Fruit fly (Drosophila melanogaster) whole organism, prepupa: Measurements from ENCODE around the gene gd.
A peak's percentile ranks its signal among the peaks of the same experiment; 100 is the strongest.

ENCODE experiments used
- Blimp-1 ChIP-seq: fragments of 200-800 bp; sonication (Bioruptor generic); optimal IDR thresholded peaks from 3 replicates; lab custom pipeline; 2017; ENCODE audit warnings: missing biosample characterization, missing genetic modification characterization, mild to moderate bottlenecking, moderate library complexity, missing genetic modification reagents
- CG10631 ChIP-seq: fragments of 200-800 bp; sonication (Bioruptor generic); optimal IDR thresholded peaks from 2 replicates; lab custom pipeline; 2016; ENCODE audit warnings: missing biosample characterization, missing genetic modification characterization
- CG11294 ChIP-seq: fragments of 200-800 bp; sonication (Bioruptor generic); IDR thresholded peaks from 2 replicates; pipeline ENCODE4 v1.3.6; 2022; ENCODE audit warnings: missing biosample characterization, missing genetic modification characterization
- CG11902 ChIP-seq: fragments of 200-800 bp; sonication (Bioruptor generic); optimal IDR thresholded peaks from 3 replicates; lab custom pipeline; 2016; ENCODE audit warnings: missing biosample characterization, missing genetic modification characterization
- CG15336 ChIP-seq: fragments of 200-800 bp; sonication (Bioruptor generic); IDR thresholded peaks from 2 replicates; pipeline ENCODE4 v1.3.6; 2022; ENCODE audit warnings: missing biosample characterization, missing genetic modification characterization
- CG1621 ChIP-seq: fragments of 200-800 bp; sonication (Bioruptor generic); optimal IDR thresholded peaks from 3 replicates; lab custom pipeline; 2018; ENCODE audit warnings: missing biosample characterization, mild to moderate bottlenecking, missing genetic modification characterization
- CG16779 ChIP-seq: fragments of 200-800 bp; sonication (Bioruptor generic); optimal IDR thresholded peaks from 3 replicates; lab custom pipeline; 2017; ENCODE audit warnings: missing biosample characterization, mild to moderate bottlenecking, missing genetic modification characterization
- CG31627 ChIP-seq: fragments of 200-800 bp; sonication (Bioruptor generic); optimal IDR thresholded peaks from 3 replicates; lab custom pipeline; 2016; ENCODE audit warnings: missing biosample characterization, missing genetic modification characterization
- CG32006 ChIP-seq: fragments of 200-800 bp; sonication (Bioruptor generic); optimal IDR thresholded peaks from 3 replicates; lab custom pipeline; 2017; ENCODE audit warnings: missing biosample characterization, mild to moderate bottlenecking, missing genetic modification characterization
- CG34406 ChIP-seq: fragments of 200-800 bp; sonication (Bioruptor generic); optimal IDR thresholded peaks from 3 replicates; lab custom pipeline; 2016; ENCODE audit warnings: missing biosample characterization, missing genetic modification characterization
- CG4318 ChIP-seq: fragments of 200-800 bp; sonication (Bioruptor generic); optimal IDR thresholded peaks from 3 replicates; lab custom pipeline; 2017; ENCODE audit warnings: missing biosample characterization, mild to moderate bottlenecking, missing genetic modification characterization
- CG6276 ChIP-seq: fragments of 200-800 bp; sonication (Bioruptor generic); optimal IDR thresholded peaks from 2 replicates; lab custom pipeline; 2017; ENCODE audit warnings: missing biosample characterization, mild to moderate bottlenecking, missing genetic modification characterization
- CG6792 ChIP-seq: fragments of 200-800 bp; sonication (Bioruptor generic); optimal IDR thresholded peaks from 3 replicates; lab custom pipeline; 2016; ENCODE audit warnings: missing biosample characterization, missing genetic modification characterization
- CG6808 ChIP-seq: fragments of 200-800 bp; sonication (Bioruptor generic); optimal IDR thresholded peaks from 3 replicates; lab custom pipeline; 2017; ENCODE audit warnings: missing biosample characterization, missing genetic modification characterization, mild to moderate bottlenecking, moderate library complexity, missing genetic modification reagents
- CG7368 ChIP-seq: fragments of 200-800 bp; sonication (Bioruptor generic); optimal IDR thresholded peaks from 3 replicates; lab custom pipeline; 2016; ENCODE audit warnings: missing biosample characterization, missing genetic modification characterization
- CG8319 ChIP-seq: fragments of 200-800 bp; sonication (Bioruptor generic); optimal IDR thresholded peaks from 3 replicates; lab custom pipeline; 2016; ENCODE audit warnings: missing biosample characterization, missing genetic modification characterization
- CG8632 ChIP-seq: fragments of 200-800 bp; sonication (Bioruptor generic); optimal IDR thresholded peaks from 3 replicates; lab custom pipeline; 2016; ENCODE audit warnings: missing biosample characterization, missing genetic modification characterization
- Eip78C ChIP-seq: fragments of 200-800 bp; sonication (Bioruptor generic); peaks from one replicate; lab custom pipeline; 2016; ENCODE audit warnings: missing biosample characterization, missing genetic modification characterization
- Eip93F ChIP-seq: fragments of 200-800 bp; sonication (Bioruptor generic); optimal IDR thresholded peaks from 2 replicates; lab custom pipeline; 2016; ENCODE audit warnings: missing biosample characterization, mild to moderate bottlenecking, missing genetic modification characterization
- Ets21C ChIP-seq: fragments of 200-800 bp; sonication (Bioruptor generic); optimal IDR thresholded peaks from 3 replicates; lab custom pipeline; 2016; ENCODE audit warnings: missing biosample characterization, missing genetic modification characterization
- Ets96B ChIP-seq: fragments of 200-800 bp; optimal IDR thresholded peaks from 2 replicates; lab custom pipeline; 2019; ENCODE audit warnings: missing biosample characterization, mild to moderate bottlenecking, missing genetic modification characterization, moderate library complexity
- Gug ChIP-seq: fragments of 200-800 bp; sonication (Bioruptor generic); IDR thresholded peaks from 2 replicates; pipeline ENCODE4 v1.3.6; 2022; ENCODE audit warnings: missing biosample characterization, missing genetic modification characterization
- Hr38 ChIP-seq: sonication (Bioruptor generic); optimal IDR thresholded peaks from 2 replicates; lab custom pipeline; 2016; ENCODE audit warnings: missing biosample characterization, missing genetic modification characterization
- Hr4 ChIP-seq: fragments of 200-800 bp; sonication (Bioruptor generic); optimal IDR thresholded peaks from 3 replicates; lab custom pipeline; 2016; ENCODE audit warnings: missing biosample characterization, missing genetic modification characterization
- Met ChIP-seq: fragments of 200-800 bp; sonication (Bioruptor generic); optimal IDR thresholded peaks from 3 replicates; lab custom pipeline; 2016; ENCODE audit warnings: missing biosample characterization, missing genetic modification characterization
- OdsH ChIP-seq: fragments of 200-800 bp; sonication (Bioruptor generic); optimal IDR thresholded peaks from 3 replicates; lab custom pipeline; 2016; ENCODE audit warnings: missing biosample characterization, missing genetic modification characterization
- Smox ChIP-seq: fragments of 200-800 bp; sonication (Bioruptor generic); optimal IDR thresholded peaks from 3 replicates; lab custom pipeline; 2016; ENCODE audit warnings: missing biosample characterization, missing genetic modification characterization
- Sox102F ChIP-seq: fragments of 200-800 bp; sonication (Bioruptor generic); optimal IDR thresholded peaks from 2 replicates; lab custom pipeline; 2016; ENCODE audit warnings: missing biosample characterization, mild to moderate bottlenecking, missing genetic modification characterization
- Sox15 ChIP-seq: fragments of 200-800 bp; sonication (Bioruptor generic); optimal IDR thresholded peaks from 3 replicates; lab custom pipeline; 2016; ENCODE audit warnings: missing biosample characterization, missing genetic modification characterization
- achi ChIP-seq: fragments of 200-800 bp; sonication (Bioruptor generic); optimal IDR thresholded peaks from 3 replicates; lab custom pipeline; 2016; ENCODE audit warnings: missing biosample characterization, missing genetic modification characterization
- cyc ChIP-seq: fragments of 200-800 bp; sonication (Bioruptor generic); optimal IDR thresholded peaks from 3 replicates; lab custom pipeline; 2016; ENCODE audit warnings: missing biosample characterization, missing genetic modification characterization
- eg ChIP-seq: fragments of 200-800 bp; sonication (Bioruptor generic); IDR thresholded peaks from 3 replicates; pipeline ENCODE4 v1.3.6; 2022; ENCODE audit warnings: missing biosample characterization, missing genetic modification characterization
- fd59A ChIP-seq: fragments of 200-800 bp; sonication (Bioruptor generic); optimal IDR thresholded peaks from 2 replicates; lab custom pipeline; 2017; ENCODE audit warnings: missing biosample characterization, mild to moderate bottlenecking, missing genetic modification characterization, missing genetic modification reagents
- fd85E ChIP-seq: fragments of 200-800 bp; sonication (Bioruptor generic); optimal IDR thresholded peaks from 3 replicates; lab custom pipeline; 2016; ENCODE audit warnings: missing biosample characterization, missing genetic modification characterization
- fkh ChIP-seq: fragments of 200-800 bp; sonication (Bioruptor generic); optimal IDR thresholded peaks from 3 replicates; lab custom pipeline; 2017; ENCODE audit warnings: missing biosample characterization, mild to moderate bottlenecking, missing genetic modification characterization, moderate library complexity
- pdm3 ChIP-seq: fragments of 200-800 bp; sonication (Bioruptor generic); optimal IDR thresholded peaks from 3 replicates; lab custom pipeline; 2016; ENCODE audit warnings: missing biosample characterization, missing genetic modification characterization
- spab ChIP-seq: fragments of 200-800 bp; sonication (Bioruptor generic); optimal IDR thresholded peaks from 2 replicates; lab custom pipeline; 2017; ENCODE audit warnings: missing biosample characterization, mild to moderate bottlenecking, missing genetic modification characterization, missing genetic modification reagents
- topi ChIP-seq: fragments of 200-800 bp; sonication (Bioruptor generic); optimal IDR thresholded peaks from 3 replicates; lab custom pipeline; 2016; ENCODE audit warnings: missing biosample characterization, missing genetic modification characterization
- vri ChIP-seq: fragments of 200-800 bp; sonication (Bioruptor generic); optimal IDR thresholded peaks from 3 replicates; lab custom pipeline; 2016; ENCODE audit warnings: missing biosample characterization, mild to moderate bottlenecking, missing genetic modification characterization

The gd gene

DNA sequence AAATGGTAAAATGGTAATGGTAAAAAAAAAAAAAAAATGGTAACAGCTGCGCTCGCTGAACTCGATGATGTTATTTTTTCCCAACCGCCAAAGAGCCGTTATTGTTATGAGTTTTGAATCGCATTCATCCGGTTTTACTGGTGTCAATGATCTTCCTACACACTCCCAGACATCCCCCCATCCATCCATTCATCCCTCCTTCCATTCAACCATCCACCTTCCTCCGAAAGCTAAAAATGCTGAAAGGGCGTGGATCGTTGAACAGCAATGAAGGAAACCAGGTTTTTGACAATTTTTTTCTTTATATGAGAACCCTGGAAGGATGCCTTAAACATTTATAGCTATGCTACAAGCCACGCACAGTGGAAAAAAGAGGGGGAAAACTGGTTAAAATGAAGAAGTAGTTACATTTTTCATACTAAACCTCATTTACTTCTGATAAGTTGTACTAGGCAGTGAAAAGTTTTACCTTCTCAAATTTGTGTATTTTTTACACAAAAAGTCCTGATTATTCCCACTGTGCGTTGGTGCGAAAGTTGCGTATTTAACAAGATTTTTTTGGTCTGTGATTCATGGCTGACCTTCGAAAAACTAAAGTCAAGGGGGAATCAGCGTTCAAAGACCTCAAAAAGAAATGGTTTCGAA, 12.5 kb upstream of the gd start (continued):
- TF ChIP-seq CG11294 (no peak), CG10631 (GFP tag; lab: Kevin White, UChicago) (peak; percentile 41), achi (peak; percentile 57), Sox102F (GFP tag; lab: Kevin White, UChicago) (peak; percentile 65), fd59A (peak; percentile 48), vri (GFP tag; lab: Kevin White, UChicago) (peak; percentile 25), fkh (GFP tag; lab: Kevin White, UChicago) (no peak), Blimp-1 (GFP tag; lab: Kevin White, UChicago) (no peak), CG32006 (GFP tag; lab: Kevin White, UChicago) (peak; percentile 45), CG7368 (GFP tag; lab: Kevin White, UChicago) (peak; percentile 58), CG16779 (no peak), CG1621 (tag; lab: Kevin White, UChicago) (peak; percentile 45), CG4318 (GFP tag; lab: Kevin White, UChicago) (peak; percentile 29), pdm3 (peak; percentile 61), Eip78C (GFP tag; lab: Kevin White, UChicago) (peak; percentile 92), Met (GFP tag; lab: Kevin White, UChicago) (peak; percentile 67), Gug (GFP tag; lab: Robert Waterston, UW) (no peak), CG15336 (GFP tag; lab: Robert Waterston, UW) (peak; percentile 46), CG8319 (GFP tag; lab: Kevin White, UChicago) (peak; percentile 37), Smox (GFP tag; lab: Kevin White, UChicago) (peak; percentile 44), Sox15 (peak; percentile 41), topi (GFP tag; lab: Kevin White, UChicago) (peak; percentile 64), CG8632 (GFP tag; lab: Kevin White, UChicago) (peak; percentile 65), eg (GFP tag; lab: Robert Waterston, UW) (peak; percentile 62; the same call in 2 of the 3 replicates), OdsH (GFP tag; lab: Kevin White, UChicago) (peak; percentile 66)

DNA sequence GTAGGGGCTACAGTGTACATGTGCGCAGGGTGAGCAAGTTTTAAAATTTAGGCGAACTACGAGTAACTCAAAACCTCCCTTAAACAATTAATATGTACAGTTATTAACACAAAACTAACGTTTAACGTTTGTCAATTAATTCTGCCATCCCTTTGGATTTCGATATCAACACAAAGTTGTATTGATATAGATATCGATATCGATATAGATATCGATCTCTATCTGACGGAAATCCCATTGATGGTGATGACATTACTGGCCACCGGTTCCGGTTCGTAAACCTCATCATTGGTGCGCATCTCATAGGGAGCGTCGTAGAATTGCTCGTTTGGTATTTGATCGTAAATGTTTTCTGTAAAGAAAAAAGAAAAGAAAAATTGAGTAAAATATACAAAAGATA, 5.7 kb upstream of the gd start:
- TF ChIP-seq CG31627 (GFP tag; lab: Kevin White, UChicago), result no peak
- TF ChIP-seq CG8632 (GFP tag; lab: Kevin White, UChicago), result no peak
- TF ChIP-seq fd59A, result no peak
- TF ChIP-seq Gug (GFP tag; lab: Robert Waterston, UW), result no peak
- TF ChIP-seq Smox (GFP tag; lab: Kevin White, UChicago), result no peak
- TF ChIP-seq spab (GFP tag; lab: Kevin White, UChicago), result no peak
- no peak for TF ChIP-seq CG11902 (GFP tag; lab: Kevin White, UChicago)
- no peak for TF ChIP-seq CG6276 (GFP tag; lab: Kevin White, UChicago)
- no peak for TF ChIP-seq cyc
- no peak for TF ChIP-seq CG7368 (GFP tag; lab: Kevin White, UChicago)
- TF ChIP-seq CG32006 (GFP tag; lab: Kevin White, UChicago), result no peak
- no peak for TF ChIP-seq vri (GFP tag; lab: Kevin White, UChicago)
- TF ChIP-seq pdm3, result no peak
- TF ChIP-seq OdsH (GFP tag; lab: Kevin White, UChicago), result no peak
- no peak for TF ChIP-seq achi
- no peak for TF ChIP-seq Hr4 (GFP tag; lab: Kevin White, UChicago)
- no peak for TF ChIP-seq CG11294
- no peak for TF ChIP-seq CG34406
- TF ChIP-seq eg (GFP tag; lab: Robert Waterston, UW), result no peak

DNA sequence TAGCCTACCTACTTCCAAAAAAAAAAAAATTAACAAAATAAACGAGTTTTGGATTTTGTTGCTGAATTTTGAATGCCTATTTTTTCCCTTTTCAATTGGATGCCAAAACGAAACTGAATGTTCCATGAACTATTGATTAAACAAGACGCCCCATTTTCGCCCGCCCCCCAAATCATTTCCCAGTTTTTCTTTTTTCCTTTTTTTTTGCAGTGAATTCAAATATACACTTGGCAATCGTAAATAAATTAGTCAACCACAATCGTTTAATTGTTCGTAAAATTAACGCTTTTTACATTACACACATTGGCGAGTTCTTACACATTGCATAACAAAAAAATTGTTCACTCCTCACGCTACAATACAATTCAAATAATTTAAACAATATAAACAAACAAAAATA, 5.1 kb upstream of the gd start, which contains the start of gene CG18130:
Gene CG18130, minus strand, starts transcription at position 101 of the 400 bp plus-strand sequence.
- TF ChIP-seq fd85E (GFP tag; lab: Kevin White, UChicago) (no peak), Ets21C (no peak), Hr38 (GFP tag; lab: Kevin White, UChicago) (no peak), spab (GFP tag; lab: Kevin White, UChicago) (no peak), topi (GFP tag; lab: Kevin White, UChicago) (no peak), CG11902 (GFP tag; lab: Kevin White, UChicago) (no peak), Ets96B (tag; lab: Kevin White, UChicago) (no peak), Met (GFP tag; lab: Kevin White, UChicago) (no peak), CG7368 (GFP tag; lab: Kevin White, UChicago) (no peak), CG6808 (GFP tag; lab: Kevin White, UChicago) (no peak), CG10631 (GFP tag; lab: Kevin White, UChicago) (no peak), Eip93F (no peak), OdsH (GFP tag; lab: Kevin White, UChicago) (no peak), fkh (GFP tag; lab: Kevin White, UChicago) (no peak), CG6792 (GFP tag; lab: Kevin White, UChicago) (no peak)
